Fruit fly (Drosophila melanogaster) whole organism, embryonic: ENCODE measurements around the gene xmas.
A peak's percentile ranks its signal among the peaks of the same experiment; 100 is the strongest.

Experiments
- ATbp ChIP-seq: fragments of 200-800 bp; sonication (Bioruptor generic); optimal IDR thresholded peaks from 2 replicates; lab custom pipeline; 2017; ENCODE audit warnings: missing biosample characterization, mild to moderate bottlenecking, missing genetic modification characterization, missing genetic modification reagents
- Atf-2 ChIP-seq: fragments of 200-800 bp; sonication (Bioruptor generic); optimal IDR thresholded peaks from 2 replicates; lab custom pipeline; 2016; ENCODE audit warnings: missing biosample characterization, missing genetic modification characterization
- B-H1 ChIP-seq: fragments of 200-800 bp; sonication (Bioruptor generic); IDR thresholded peaks from 3 replicates; pipeline ENCODE4 v1.3.6; 2022; ENCODE audit warnings: missing biosample characterization, missing genetic modification characterization
- B-H2 ChIP-seq: fragments of 200-800 bp; sonication (Bioruptor generic); optimal IDR thresholded peaks from 2 replicates; lab custom pipeline; 2018; ENCODE audit warnings: missing biosample characterization, mild to moderate bottlenecking, missing genetic modification characterization
- CG10565 ChIP-seq: fragments of 200-800 bp; sonication (Bioruptor generic); optimal IDR thresholded peaks from 3 replicates; lab custom pipeline; 2016; ENCODE audit warnings: missing biosample characterization, mild to moderate bottlenecking, missing genetic modification characterization
- CG12104 ChIP-seq: fragments of 200-800 bp; sonication (Bioruptor generic); optimal IDR thresholded peaks from 3 replicates; lab custom pipeline; 2016; ENCODE audit warnings: missing biosample characterization, missing genetic modification characterization
- CG12155 ChIP-seq: fragments of 200-800 bp; sonication (Bioruptor generic); optimal IDR thresholded peaks from 3 replicates; lab custom pipeline; 2016; ENCODE audit warnings: missing biosample characterization, missing genetic modification characterization
- CG13894 ChIP-seq: fragments of 200-800 bp; sonication (Bioruptor generic); optimal IDR thresholded peaks from 3 replicates; lab custom pipeline; 2018; ENCODE audit warnings: missing biosample characterization, mild to moderate bottlenecking, missing genetic modification characterization, moderate library complexity
- CG17328 ChIP-seq: fragments of 200-800 bp; sonication (Bioruptor generic); IDR thresholded peaks from 2 replicates; pipeline ENCODE4 v1.3.6; 2022; ENCODE audit warnings: missing biosample characterization, missing genetic modification characterization
- CG17612 ChIP-seq: fragments of 200-800 bp; sonication (Bioruptor generic); IDR thresholded peaks from 2 replicates; pipeline ENCODE4 v1.3.6; 2022; ENCODE audit warnings: missing biosample characterization, missing genetic modification characterization
- CG18011 ChIP-seq: fragments of 200-800 bp; sonication (Bioruptor generic); optimal IDR thresholded peaks from 2 replicates; lab custom pipeline; 2017; ENCODE audit warnings: missing biosample characterization, missing genetic modification characterization, mild to moderate bottlenecking, moderate library complexity, missing genotype
- CG2712 ChIP-seq: fragments of 200-800 bp; optimal IDR thresholded peaks from 3 replicates; lab custom pipeline; 2019; ENCODE audit warnings: missing biosample characterization, mild to moderate bottlenecking, missing genetic modification characterization, moderate library complexity
- CG30431 ChIP-seq: fragments of 200-800 bp; sonication (Bioruptor generic); optimal IDR thresholded peaks from 2 replicates; lab custom pipeline; 2017; ENCODE audit warnings: missing biosample characterization, missing genetic modification characterization
- CG3065 ChIP-seq: fragments of 200-800 bp; sonication (Bioruptor generic); optimal IDR thresholded peaks from 2 replicates; lab custom pipeline; 2016; ENCODE audit warnings: missing biosample characterization, missing genetic modification characterization
- CG31441 ChIP-seq: fragments of 200-800 bp; sonication (Bioruptor generic); IDR thresholded peaks from 2 replicates; pipeline ENCODE4 v1.3.6; 2022; ENCODE audit warnings: missing biosample characterization, missing genetic modification characterization
- CG3281 ChIP-seq: fragments of 200-800 bp; sonication (Bioruptor generic); optimal IDR thresholded peaks from 3 replicates; lab custom pipeline; 2017; ENCODE audit warnings: missing biosample characterization, mild to moderate bottlenecking, missing genetic modification characterization
- CG4282 ChIP-seq: fragments of 200-800 bp; sonication (Bioruptor generic); optimal IDR thresholded peaks from 2 replicates; lab custom pipeline; 2016; ENCODE audit warnings: missing biosample characterization, missing genetic modification characterization
- CG6254 ChIP-seq: fragments of 200-800 bp; sonication (Bioruptor generic); optimal IDR thresholded peaks from 3 replicates; lab custom pipeline; 2017; ENCODE audit warnings: mild to moderate bottlenecking, missing biosample characterization, missing genetic modification reagents, missing genetic modification characterization
- CG6689 ChIP-seq: fragments of 200-800 bp; sonication (Bioruptor generic); IDR thresholded peaks from 2 replicates; pipeline ENCODE4 v1.3.6; 2022; ENCODE audit warnings: missing biosample characterization, missing genetic modification characterization
- CG8388 ChIP-seq: fragments of 200-800 bp; sonication (Bioruptor generic); optimal IDR thresholded peaks from 2 replicates; lab custom pipeline; 2019; ENCODE audit warnings: missing biosample characterization, mild to moderate bottlenecking, missing genetic modification characterization, moderate library complexity
- CHES-1-like ChIP-seq: fragments of 200-800 bp; sonication (Bioruptor generic); optimal IDR thresholded peaks from 2 replicates; lab custom pipeline; 2016; ENCODE audit warnings: missing biosample characterization, missing genetic modification characterization
- D19A ChIP-seq: fragments of 200-800 bp; optimal IDR thresholded peaks from 3 replicates; lab custom pipeline; 2019; ENCODE audit warnings: missing biosample characterization, mild to moderate bottlenecking, missing genetic modification characterization, moderate library complexity
- GATAe ChIP-seq: fragments of 200-800 bp; sonication (Bioruptor generic); conservative IDR thresholded peaks from 2 replicates; pipeline ENCODE4 v1.3.6; 2022; ENCODE audit warnings: missing biosample characterization, missing genetic modification characterization
- Gsc ChIP-seq: fragments of 200-800 bp; sonication (Bioruptor generic); IDR thresholded peaks from 2 replicates; pipeline ENCODE4 v1.3.6; 2022; ENCODE audit warnings: missing biosample characterization, missing genetic modification characterization
- HLH4C ChIP-seq: fragments of 200-800 bp; sonication (Bioruptor generic); IDR thresholded peaks from 3 replicates; pipeline ENCODE4 v1.3.6; 2022; ENCODE audit warnings: missing biosample characterization, missing genetic modification characterization; ENCODE audit not compliant: partially characterized antibody
- Myb ChIP-seq: fragments of 200-800 bp; sonication (Bioruptor generic); optimal IDR thresholded peaks from 2 replicates; lab custom pipeline; 2016; ENCODE audit warnings: missing biosample characterization, missing genetic modification characterization
- NK7.1 ChIP-seq: fragments of 200-800 bp; sonication (Bioruptor generic); optimal IDR thresholded peaks from 3 replicates; lab custom pipeline; 2016; ENCODE audit warnings: missing biosample characterization, missing genetic modification characterization
- Nf-YB ChIP-seq: fragments of 200-800 bp; sonication (Bioruptor generic); optimal IDR thresholded peaks from 3 replicates; lab custom pipeline; 2019; ENCODE audit warnings: missing biosample characterization, mild to moderate bottlenecking, missing genetic modification characterization, moderate library complexity
- Nf-YC ChIP-seq: fragments of 200-800 bp; optimal IDR thresholded peaks from 3 replicates; lab custom pipeline; 2019; ENCODE audit warnings: missing biosample characterization, mild to moderate bottlenecking, missing genetic modification characterization, moderate library complexity
- Sin3A ChIP-seq: fragments of >200 bp; optimal IDR thresholded peaks from 2 replicates; lab custom pipeline; 2018
- Sox102F ChIP-seq: fragments of 200-800 bp; sonication (Bioruptor generic); optimal IDR thresholded peaks from 2 replicates; lab custom pipeline; 2018; ENCODE audit warnings: missing biosample characterization, mild to moderate bottlenecking, missing genetic modification characterization, moderate library complexity
- Xrp1 ChIP-seq: fragments of 200-800 bp; sonication (Bioruptor generic); IDR thresholded peaks from 2 replicates; pipeline ENCODE4 v1.3.6; 2022; ENCODE audit warnings: missing biosample characterization, missing genetic modification characterization
- bbx ChIP-seq: fragments of 200-800 bp; sonication (Bioruptor generic); IDR thresholded peaks from 2 replicates; pipeline ENCODE4 v1.3.6; 2022; ENCODE audit warnings: missing biosample characterization, missing genetic modification characterization; ENCODE audit not compliant: partially characterized antibody
- cg ChIP-seq: fragments of 200-800 bp; sonication (Bioruptor generic); optimal IDR thresholded peaks from 3 replicates; lab custom pipeline; 2019; ENCODE audit warnings: missing biosample characterization, mild to moderate bottlenecking, missing genetic modification characterization, moderate library complexity
- chm ChIP-seq: fragments of 200-800 bp; sonication (Bioruptor generic); IDR thresholded peaks from 2 replicates; pipeline ENCODE4 v1.3.6; 2022; ENCODE audit warnings: missing biosample characterization, missing genetic modification characterization
- crc ChIP-seq: fragments of 200-800 bp; sonication (Bioruptor generic); optimal IDR thresholded peaks from 2 replicates; lab custom pipeline; 2016; ENCODE audit warnings: missing biosample characterization, missing genetic modification characterization
- dan ChIP-seq: fragments of 200-800 bp; sonication (Bioruptor generic); IDR thresholded peaks from 2 replicates; pipeline ENCODE4 v1.3.6; 2022; ENCODE audit warnings: missing biosample characterization, missing genetic modification characterization
- dmrt11E ChIP-seq: fragments of 200-800 bp; sonication (Bioruptor generic); optimal IDR thresholded peaks from 3 replicates; lab custom pipeline; 2018; ENCODE audit warnings: missing biosample characterization, mild to moderate bottlenecking, missing genetic modification characterization, moderate library complexity
- gsb ChIP-seq: fragments of 200-800 bp; sonication (Bioruptor generic); IDR thresholded peaks from 2 replicates; pipeline ENCODE4 v1.3.6; 2022; ENCODE audit warnings: missing biosample characterization, missing genetic modification characterization
- hkb ChIP-seq, 2 experiments: fragments of 200-800 bp in 1 of 2; fragments of >200 bp in 1 of 2; sonication (Bioruptor generic) in 1 of 2; IDR thresholded peaks in 1 of 2; optimal IDR thresholded peaks in 1 of 2; 2 replicates each; pipeline versions ENCODE4 v1.3.6 to Lab custom; 2017 to 2022; ENCODE audit warnings: missing biosample characterization in 1 of 2, missing genetic modification characterization in 1 of 2
- lbe ChIP-seq: fragments of 200-800 bp; sonication (Bioruptor generic); optimal IDR thresholded peaks from 2 replicates; lab custom pipeline; 2016; ENCODE audit warnings: missing biosample characterization, mild to moderate bottlenecking, missing genetic modification characterization
- lmd ChIP-seq: fragments of 200-800 bp; sonication (Bioruptor generic); IDR thresholded peaks from 2 replicates; pipeline ENCODE4 v1.3.6; 2022; ENCODE audit warnings: missing biosample characterization, missing genetic modification characterization
- mirr ChIP-seq: fragments of 200-800 bp; sonication (Bioruptor generic); optimal IDR thresholded peaks from 3 replicates; lab custom pipeline; 2018; ENCODE audit warnings: missing biosample characterization, mild to moderate bottlenecking, missing genetic modification characterization
- p53 ChIP-seq: fragments of 200-800 bp; sonication (Bioruptor generic); optimal IDR thresholded peaks from 2 replicates; lab custom pipeline; 2016; ENCODE audit warnings: missing biosample characterization, missing genetic modification characterization
- peb ChIP-seq: fragments of 200-800 bp; sonication (Bioruptor generic); IDR thresholded peaks from 2 replicates; pipeline ENCODE4 v1.3.6; 2022; ENCODE audit warnings: missing biosample characterization, missing genetic modification characterization
- sc ChIP-seq, 3 experiments: fragments of >200 bp in 2 of 3; fragments of 200-800 bp in 1 of 3; sonication (Bioruptor generic) in 1 of 3; optimal IDR thresholded peaks; 2 replicates in 2 of 3; 3 replicates in 1 of 3; lab custom pipeline; 2017; ENCODE audit warnings: mild to moderate bottlenecking in 1 of 3, missing biosample characterization in 1 of 3, missing genetic modification characterization in 1 of 3, missing genetic modification reagents in 1 of 3
- sd ChIP-seq: fragments of 200-800 bp; sonication (Bioruptor generic); optimal IDR thresholded peaks from 3 replicates; lab custom pipeline; 2018; ENCODE audit warnings: missing biosample characterization, mild to moderate bottlenecking, missing genetic modification characterization, moderate library complexity
- twi ChIP-seq: fragments of 200-800 bp; optimal IDR thresholded peaks from 2 replicates; lab custom pipeline; 2019; ENCODE audit warnings: missing biosample characterization, mild to moderate bottlenecking, missing genetic modification characterization, moderate library complexity
- unpg ChIP-seq: fragments of 200-800 bp; sonication (Bioruptor generic); optimal IDR thresholded peaks from 3 replicates; lab custom pipeline; 2018; ENCODE audit warnings: missing biosample characterization, mild to moderate bottlenecking, missing genetic modification characterization, moderate library complexity
- yki ChIP-seq: fragments of >200 bp; optimal IDR thresholded peaks from 3 replicates; lab custom pipeline; 2018
- zen ChIP-seq: fragments of 200-800 bp; sonication (Bioruptor generic); optimal IDR thresholded peaks from 3 replicates; lab custom pipeline; 2018; ENCODE audit warnings: missing biosample characterization, mild to moderate bottlenecking, missing genetic modification characterization, moderate library complexity

Gene xmas

DNA sequence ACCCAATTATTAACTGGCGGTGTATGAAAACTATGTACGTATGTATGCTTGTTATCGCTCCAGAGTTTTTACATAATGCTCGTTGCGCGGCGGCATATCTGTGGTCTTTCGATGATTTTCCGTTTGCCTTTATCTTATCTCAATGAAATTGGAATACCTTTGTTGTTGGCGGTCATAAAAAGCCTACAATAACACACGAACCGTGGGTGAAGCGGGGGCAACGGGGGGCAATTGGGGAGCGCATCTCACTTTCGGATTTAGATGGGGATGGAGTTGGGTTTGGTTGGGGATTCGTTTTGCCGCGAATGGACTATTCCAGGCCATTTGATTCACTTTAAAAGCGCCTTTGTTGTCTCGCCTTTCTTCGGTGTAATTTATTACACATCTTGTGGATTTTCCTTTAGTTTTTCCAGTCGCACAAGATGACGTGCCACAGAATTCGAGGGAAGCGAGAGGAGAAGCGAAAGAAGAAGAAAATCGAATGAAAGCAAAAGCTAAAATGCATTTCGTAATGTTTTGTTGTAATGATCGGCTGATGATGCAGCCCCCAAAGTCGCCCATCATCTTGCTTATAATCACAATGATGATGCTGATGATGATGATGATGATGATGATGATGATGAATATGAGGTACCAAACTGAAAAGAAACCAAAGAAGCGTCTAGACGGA, 36.5 kb downstream of the xmas start:
- no peak for TF ChIP-seq Xrp1
- TF ChIP-seq CG12104 (GFP tag; lab: Kevin White, UChicago) = no peak
- no peak for TF ChIP-seq CG6254 (GFP tag; lab: Kevin White, UChicago)
- no peak for TF ChIP-seq ATbp (GFP tag; lab: Kevin White, UChicago)
- TF ChIP-seq CG18011 (GFP tag; lab: Kevin White, UChicago) = no peak
- no peak for TF ChIP-seq CG17612
- no peak for TF ChIP-seq Myb
- TF ChIP-seq Sox102F (GFP tag; lab: Kevin White, UChicago) = peak; percentile 13
- no peak for TF ChIP-seq CHES-1-like (GFP tag; lab: Kevin White, UChicago)
- TF ChIP-seq crc (GFP tag; lab: Kevin White, UChicago) = no peak
- no peak for TF ChIP-seq B-H1
- TF ChIP-seq lmd (GFP tag; lab: Robert Waterston, UW) = no peak
- TF ChIP-seq Nf-YC = no peak
- no peak for TF ChIP-seq gsb (GFP tag; lab: Robert Waterston, UW)
- TF ChIP-seq CG13894 (tag; lab: Kevin White, UChicago) = no peak
- no peak for TF ChIP-seq CG3281
- TF ChIP-seq CG10565 (GFP tag; lab: Kevin White, UChicago) = no peak
- TF ChIP-seq lbe = no peak
- no peak for TF ChIP-seq B-H2 (GFP tag; lab: Kevin White, UChicago)
- TF ChIP-seq chm (GFP tag; lab: Robert Waterston, UW) = no peak
- TF ChIP-seq GATAe = peak; percentile 69
- no peak for TF ChIP-seq HLH4C (GFP tag; lab: Robert Waterston, UW)
- no peak for TF ChIP-seq dan (GFP tag; lab: Robert Waterston, UW)
- TF ChIP-seq sd = peak; percentile 48
- TF ChIP-seq hkb (optimal IDR thresholded peaks at IDR 0.05; lab: Kevin White, UChicago) = no peak
- TF ChIP-seq hkb (GFP tag; IDR thresholded peaks at IDR 0.05; lab: Robert Waterston, UW) = no peak
- TF ChIP-seq Atf-2 = no peak
- no peak for TF ChIP-seq CG30431 (GFP tag; lab: Kevin White, UChicago)
- TF ChIP-seq CG12155 (GFP tag; lab: Kevin White, UChicago) = no peak
- TF ChIP-seq mirr = peak; percentile 29
- TF ChIP-seq D19A (tag; lab: Kevin White, UChicago) = no peak
- no peak for TF ChIP-seq NK7.1 (GFP tag; lab: Kevin White, UChicago)
- no peak for TF ChIP-seq CG31441 (GFP tag; lab: Robert Waterston, UW)
- TF ChIP-seq CG17328 (GFP tag; lab: Robert Waterston, UW) = no peak
- no peak for TF ChIP-seq yki (lab: Kevin White, UChicago)
- no peak for TF ChIP-seq unpg (GFP tag; lab: Kevin White, UChicago)
- no peak for TF ChIP-seq CG6689
- no peak for TF ChIP-seq twi (tag; lab: Kevin White, UChicago)
- TF ChIP-seq CG4282 = no peak
- no peak for TF ChIP-seq p53 (GFP tag; lab: Kevin White, UChicago)
- TF ChIP-seq CG2712 (tag; lab: Kevin White, UChicago) = no peak
- TF ChIP-seq Nf-YB = no peak
- no peak for TF ChIP-seq Sin3A
- TF ChIP-seq cg (GFP tag; lab: Kevin White, UChicago) = peak; percentile 0
- no peak for TF ChIP-seq zen (tag; lab: Kevin White, UChicago)
- no peak for TF ChIP-seq CG8388
- TF ChIP-seq sc (optimal IDR thresholded peaks at IDR 0.05; lab: Kevin White, UChicago) = no peak
- TF ChIP-seq sc (GFP tag; optimal IDR thresholded peaks at IDR 0.05; lab: Kevin White, UChicago) = no peak
- TF ChIP-seq bbx (GFP tag; lab: Robert Waterston, UW) = no peak
- TF ChIP-seq dmrt11E = no peak
- TF ChIP-seq peb = no peak
- no peak for TF ChIP-seq CG3065 (GFP tag; lab: Kevin White, UChicago)
- no peak for TF ChIP-seq Gsc (GFP tag; lab: Robert Waterston, UW)
